Worm (Caenorhabditis elegans) whole organism, late embryonic: Measurements from ENCODE around the gene F56A11.4.

Experiments
- C38D4.7 ChIP-seq: fragments of 200-800 bp; sonication (Bioruptor generic); optimal IDR thresholded peaks from 2 replicates; lab custom pipeline; 2018; ENCODE audit warnings: mild to moderate bottlenecking, missing genetic modification characterization, moderate library complexity, missing compliant biosample characterization
- F13H6.1 ChIP-seq: sonication (generic microtip); optimal IDR thresholded peaks from 2 replicates; lab custom pipeline; 2016; ENCODE audit warnings: missing genetic modification characterization, missing compliant biosample characterization
- K02D7.2 ChIP-seq: sonication (generic microtip); optimal IDR thresholded peaks from 2 replicates; lab custom pipeline; 2017; ENCODE audit warnings: mild to moderate bottlenecking, missing genetic modification characterization, missing compliant biosample characterization
- K09A11.1 ChIP-seq: sonication (generic microtip); optimal IDR thresholded peaks from 2 replicates; lab custom pipeline; 2017; ENCODE audit warnings: antibody characterized with exemption, mild to moderate bottlenecking, missing genetic modification characterization, missing compliant biosample characterization; ENCODE audit not compliant: insufficient read depth
- ahr-1 ChIP-seq: sonication (generic microtip); optimal IDR thresholded peaks from 2 replicates; lab custom pipeline; 2016; ENCODE audit warnings: missing genetic modification characterization, missing compliant biosample characterization
- ceh-14 ChIP-seq: sonication (generic microtip); optimal IDR thresholded peaks from 2 replicates; lab custom pipeline; 2016; ENCODE audit warnings: missing genotype, missing genetic modification characterization, missing compliant biosample characterization
- ceh-18 ChIP-seq: sonication (generic microtip); optimal IDR thresholded peaks from 2 replicates; lab custom pipeline; 2016; ENCODE audit warnings: missing genetic modification characterization, missing compliant biosample characterization
- ceh-2 ChIP-seq: sonication (generic microtip); optimal IDR thresholded peaks from 2 replicates; lab custom pipeline; 2016; ENCODE audit warnings: missing genotype, missing genetic modification characterization, missing compliant biosample characterization
- ceh-22 ChIP-seq: sonication (generic microtip); optimal IDR thresholded peaks from 2 replicates; lab custom pipeline; 2017; ENCODE audit warnings: missing biosample characterization, missing genetic modification characterization
- ceh-24 ChIP-seq: sonication (generic microtip); optimal IDR thresholded peaks from 2 replicates; lab custom pipeline; 2016; ENCODE audit warnings: mild to moderate bottlenecking, missing genetic modification characterization, missing compliant biosample characterization
- ceh-31 ChIP-seq: sonication (generic microtip); optimal IDR thresholded peaks from 2 replicates; lab custom pipeline; 2016; ENCODE audit warnings: missing genetic modification characterization, missing compliant biosample characterization
- ceh-34 ChIP-seq: sonication (generic microtip); optimal IDR thresholded peaks from 2 replicates; lab custom pipeline; 2016; ENCODE audit warnings: mild to moderate bottlenecking, missing genetic modification characterization, missing compliant biosample characterization
- ceh-6 ChIP-seq: fragments of 200-800 bp; sonication (Bioruptor generic); optimal IDR thresholded peaks from 2 replicates; lab custom pipeline; 2018; ENCODE audit warnings: mild to moderate bottlenecking, missing genetic modification characterization, missing compliant biosample characterization
- ceh-9 ChIP-seq: sonication (generic microtip); optimal IDR thresholded peaks from 2 replicates; lab custom pipeline; 2016; ENCODE audit warnings: mild to moderate bottlenecking, missing genetic modification characterization, inconsistent platforms, missing compliant biosample characterization
- che-1 ChIP-seq: sonication (generic microtip); optimal IDR thresholded peaks from 2 replicates; lab custom pipeline; 2016; ENCODE audit warnings: mild to moderate bottlenecking, missing genetic modification characterization, missing compliant biosample characterization
- dmd-4 ChIP-seq: sonication (generic microtip); optimal IDR thresholded peaks from 2 replicates; lab custom pipeline; 2016; ENCODE audit warnings: borderline replicate concordance, missing genetic modification characterization, missing compliant biosample characterization
- elt-4 ChIP-seq: sonication (generic microtip); optimal IDR thresholded peaks from 2 replicates; lab custom pipeline; 2016; ENCODE audit warnings: missing genetic modification characterization, missing compliant biosample characterization
- fkh-6 ChIP-seq: sonication (generic microtip); optimal IDR thresholded peaks from 2 replicates; lab custom pipeline; 2016; ENCODE audit warnings: missing genetic modification characterization, missing compliant biosample characterization
- gmeb-2 ChIP-seq: sonication (generic microtip); optimal IDR thresholded peaks from 2 replicates; lab custom pipeline; 2016; ENCODE audit warnings: missing genetic modification characterization, inconsistent platforms, missing compliant biosample characterization
- hlh-15 ChIP-seq: sonication (generic microtip); optimal IDR thresholded peaks from 2 replicates; lab custom pipeline; 2016; ENCODE audit warnings: missing genetic modification characterization, missing compliant biosample characterization
- hlh-30 ChIP-seq: sonication (generic microtip); optimal IDR thresholded peaks from 2 replicates; lab custom pipeline; 2017; ENCODE audit warnings: antibody characterized with exemption, missing genetic modification characterization, missing compliant biosample characterization; ENCODE audit not compliant: insufficient read depth
- hlh-6 ChIP-seq: sonication (generic microtip); optimal IDR thresholded peaks from 2 replicates; lab custom pipeline; 2016; ENCODE audit warnings: missing genotype, missing genetic modification characterization, missing compliant biosample characterization
- hlh-8 ChIP-seq: sonication (generic microtip); optimal IDR thresholded peaks from 2 replicates; lab custom pipeline; 2016; ENCODE audit warnings: missing genotype, missing genetic modification characterization, missing compliant biosample characterization
- lin-11 ChIP-seq: fragments of 200-800 bp; sonication (Bioruptor generic); optimal IDR thresholded peaks from 2 replicates; lab custom pipeline; 2018; ENCODE audit warnings: mild to moderate bottlenecking, missing genetic modification characterization, missing compliant biosample characterization
- madf-2 ChIP-seq: sonication (generic microtip); optimal IDR thresholded peaks from 2 replicates; lab custom pipeline; 2017; ENCODE audit warnings: missing genetic modification characterization, missing compliant biosample characterization
- mec-3 ChIP-seq: sonication (generic microtip); optimal IDR thresholded peaks from 2 replicates; lab custom pipeline; 2016; ENCODE audit warnings: borderline replicate concordance, missing genetic modification characterization, missing compliant biosample characterization
- nfya-1 ChIP-seq: sonication (generic microtip); optimal IDR thresholded peaks from 2 replicates; lab custom pipeline; 2017; ENCODE audit warnings: missing genetic modification characterization, mild to moderate bottlenecking, missing compliant biosample characterization, antibody characterized with exemption, moderate library complexity
- odd-2 ChIP-seq: sonication (generic microtip); optimal IDR thresholded peaks from 2 replicates; lab custom pipeline; 2017; ENCODE audit warnings: antibody characterized with exemption, mild to moderate bottlenecking, missing genetic modification characterization, missing compliant biosample characterization
- pax-1 ChIP-seq: fragments of 150-350 bp; optimal IDR thresholded peaks from 2 replicates; lab custom pipeline; 2014; ENCODE audit warnings: missing biosample characterization, missing genetic modification characterization
- pha-2 ChIP-seq: sonication (generic microtip); optimal IDR thresholded peaks from 2 replicates; lab custom pipeline; 2017; ENCODE audit warnings: mild to moderate bottlenecking, missing genetic modification characterization, missing compliant biosample characterization
- pha-4 ChIP-seq: fragments of 150-350 bp; optimal IDR thresholded peaks from 2 replicates; lab custom pipeline; 2018; ENCODE audit warnings: missing biosample characterization, missing genetic modification reagents, missing genetic modification characterization
- pqm-1 ChIP-seq: sonication (generic microtip); optimal IDR thresholded peaks from 2 replicates; lab custom pipeline; 2016; ENCODE audit warnings: missing genetic modification characterization, missing compliant biosample characterization
- ref-2 ChIP-seq: sonication (generic microtip); optimal IDR thresholded peaks from 2 replicates; lab custom pipeline; 2016; ENCODE audit warnings: missing genetic modification characterization, missing compliant biosample characterization
- rnt-1 ChIP-seq: sonication (generic microtip); optimal IDR thresholded peaks from 2 replicates; lab custom pipeline; 2016; ENCODE audit warnings: missing genetic modification characterization, missing compliant biosample characterization
- sdc-2 ChIP-seq: sonication (generic microtip); optimal IDR thresholded peaks from 2 replicates; lab custom pipeline; 2016; ENCODE audit warnings: missing genotype, missing genetic modification characterization, missing compliant biosample characterization
- sox-4 ChIP-seq: sonication (generic microtip); optimal IDR thresholded peaks from 2 replicates; lab custom pipeline; 2017; ENCODE audit warnings: mild to moderate bottlenecking, missing genetic modification characterization, inconsistent platforms, missing compliant biosample characterization
- tbx-2 ChIP-seq: sonication (generic microtip); optimal IDR thresholded peaks from 2 replicates; lab custom pipeline; 2016; ENCODE audit warnings: missing genetic modification characterization, missing compliant biosample characterization
- tbx-7 ChIP-seq: sonication (generic microtip); optimal IDR thresholded peaks from 2 replicates; lab custom pipeline; 2016; ENCODE audit warnings: missing genotype, missing genetic modification characterization, missing compliant biosample characterization
- unc-3 ChIP-seq, 2 experiments: fragments of 200-800 bp in 1 of 2; sonication (Bioruptor generic) in 1 of 2; sonication (generic microtip) in 1 of 2; conservative IDR thresholded peaks in 1 of 2; optimal IDR thresholded peaks in 1 of 2; 2 replicates each; pipeline versions ENCODE4 v1.3.6 to Lab custom; 2016 to 2022; ENCODE audit warnings: missing compliant biosample characterization in 2 of 2, missing genetic modification characterization in 2 of 2, missing genetic modification reagents in 1 of 2
- ztf-16 ChIP-seq: sonication (generic microtip); optimal IDR thresholded peaks from 2 replicates; lab custom pipeline; 2017; ENCODE audit warnings: missing genetic modification characterization, missing compliant biosample characterization

The F56A11.4 gene

ce11 chrIV:564000-564399, 15.9 kb downstream of the F56A11.4 start:
- no peak for TF ChIP-seq ceh-22 (tag; lab: Kevin White, UChicago)
- no peak for TF ChIP-seq ceh-2 (tag; lab: Kevin White, UChicago)
- no peak for TF ChIP-seq pqm-1 (tag; lab: Kevin White, UChicago)
- no peak for TF ChIP-seq F13H6.1 (tag; lab: Kevin White, UChicago)
- TF ChIP-seq ceh-31 (tag; lab: Kevin White, UChicago), result no peak
- TF ChIP-seq, all 69 proteins: peak for 0

ce11 chrIV:570799-571300, 22.8 kb downstream of the F56A11.4 start, which contains the start of gene F56A11.5:
F56A11.5 (minus strand) TSS chrIV:570849.
- TF ChIP-seq rnt-1 (tag; lab: Kevin White, UChicago) (no peak), elt-4 (tag; lab: Kevin White, UChicago) (no peak), ceh-9 (no peak), ztf-16 (tag; lab: Kevin White, UChicago) (no peak), pha-2 (tag; lab: Kevin White, UChicago) (no peak), ceh-14 (no peak), lin-11 (no peak), C38D4.7 (GFP tag; lab: Kevin White, UChicago) (no peak), ceh-34 (tag; lab: Kevin White, UChicago) (no peak), dmd-4 (tag; lab: Kevin White, UChicago) (no peak), sox-4 (tag; lab: Kevin White, UChicago) (no peak), ahr-1 (tag; lab: Kevin White, UChicago) (no peak), sdc-2 (tag; lab: Kevin White, UChicago) (no peak), ceh-31 (tag; lab: Kevin White, UChicago) (no peak), odd-2 (tag; lab: Kevin White, UChicago) (no peak), pax-1 (tag; lab: Kevin White, UChicago) (no peak), tbx-7 (tag; lab: Kevin White, UChicago) (no peak), madf-2 (no peak)

DNA sequence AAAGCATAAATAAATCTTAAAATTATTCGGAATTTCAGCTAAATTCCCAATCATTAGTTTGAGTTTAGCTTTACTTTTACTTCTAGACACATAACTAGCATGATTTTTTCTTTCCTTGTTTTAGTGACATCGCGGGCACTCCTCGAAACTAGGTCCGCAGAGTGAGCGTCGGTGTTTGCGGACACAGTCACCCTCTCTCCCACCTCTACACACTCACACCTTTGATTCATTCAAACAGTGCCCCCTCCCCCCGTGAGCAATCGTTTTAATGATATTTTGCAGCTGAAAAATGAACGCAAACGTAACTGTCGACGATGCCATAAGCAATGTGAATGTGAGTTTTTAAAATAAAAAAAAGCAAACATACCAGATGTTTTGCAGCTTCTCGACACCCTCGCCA, 24.4 kb downstream of the F56A11.4 start, which contains the start of gene gex-2:
TSS of gene gex-2 (plus strand) at position 283 of the 400 bp plus-strand sequence.
- TF ChIP-seq nfya-1 (tag; lab: Kevin White, UChicago), result peak; percentile 1
- TF ChIP-seq che-1 (tag; lab: Kevin White, UChicago), result no peak
- TF ChIP-seq fkh-6 (tag; lab: Kevin White, UChicago), result peak; percentile 22
- peak; percentile 3 for TF ChIP-seq ref-2 (tag; lab: Kevin White, UChicago)
- no peak for TF ChIP-seq hlh-6 (tag; lab: Kevin White, UChicago)
- no peak for TF ChIP-seq hlh-8 (tag; lab: Kevin White, UChicago)
- peak; percentile 27 for TF ChIP-seq tbx-2 (tag; lab: Kevin White, UChicago)

- TF ChIP-seq ceh-6 (GFP tag; lab: Kevin White, UChicago) (no peak), ceh-34 (tag; lab: Kevin White, UChicago) (no peak), mec-3 (tag; lab: Kevin White, UChicago) (no peak), ref-2 (tag; lab: Kevin White, UChicago) (no peak), ceh-18 (tag; lab: Kevin White, UChicago) (no peak), gmeb-2 (tag; lab: Kevin White, UChicago) (no peak), ceh-24 (no peak), C38D4.7 (GFP tag; lab: Kevin White, UChicago) (no peak), ztf-16 (tag; lab: Kevin White, UChicago) (no peak), K09A11.1 (no peak), unc-3 (GFP tag; conservative IDR thresholded peaks at IDR 0.05; lab: Robert Waterston, UW) (no peak), unc-3 (tag; optimal IDR thresholded peaks at IDR 0.05; lab: Kevin White, UChicago) (no peak), madf-2 (no peak), pha-4 (no peak), fkh-6 (tag; lab: Kevin White, UChicago) (no peak), ceh-22 (tag; lab: Kevin White, UChicago) (no peak), hlh-15 (tag; lab: Kevin White, UChicago) (no peak), hlh-30 (tag; lab: Kevin White, UChicago) (no peak), K02D7.2 (no peak), ahr-1 (tag; lab: Kevin White, UChicago) (no peak), nfya-1 (tag; lab: Kevin White, UChicago) (no peak)
Measured at ce11 chrIV:580512-580911, 32.4 kb downstream of the F56A11.4 start.
